Fruit fly (Drosophila melanogaster) whole organism, embryonic: ENCODE results near the gene salm.

ENCODE experiments used
- B-H2 ChIP-seq: fragments of 200-800 bp; sonication (Bioruptor generic); optimal IDR thresholded peaks from 2 replicates; lab custom pipeline; 2018; ENCODE audit warnings: missing biosample characterization, mild to moderate bottlenecking, missing genetic modification characterization
- CG11085 ChIP-seq: fragments of 200-800 bp; sonication (Bioruptor generic); IDR thresholded peaks from 2 replicates; pipeline ENCODE4 v1.3.6; 2022; ENCODE audit warnings: missing biosample characterization, missing genetic modification characterization
- CG12299 ChIP-seq: fragments of 200-800 bp; sonication (Bioruptor generic); optimal IDR thresholded peaks from 2 replicates; lab custom pipeline; 2018; ENCODE audit warnings: missing biosample characterization, mild to moderate bottlenecking, missing genetic modification characterization
- CG12391 ChIP-seq: fragments of 200-800 bp; sonication (Bioruptor generic); optimal IDR thresholded peaks from 3 replicates; lab custom pipeline; 2018; ENCODE audit warnings: missing biosample characterization, mild to moderate bottlenecking, missing genetic modification characterization, moderate library complexity
- CG14441 ChIP-seq: fragments of 200-800 bp; sonication (Bioruptor generic); IDR thresholded peaks from 2 replicates; pipeline ENCODE4 v1.3.6; 2022; ENCODE audit warnings: missing biosample characterization, missing genetic modification characterization
- CG15601 ChIP-seq: fragments of 200-800 bp; sonication (Bioruptor generic); optimal IDR thresholded peaks from 3 replicates; lab custom pipeline; 2019; ENCODE audit warnings: missing biosample characterization, mild to moderate bottlenecking, missing genetic modification characterization, moderate library complexity
- CG16815 ChIP-seq: fragments of 200-800 bp; sonication (Bioruptor generic); optimal IDR thresholded peaks from 3 replicates; lab custom pipeline; 2017; ENCODE audit warnings: missing biosample characterization, mild to moderate bottlenecking, missing genetic modification characterization
- CG30403 ChIP-seq: fragments of 200-800 bp; sonication (Bioruptor generic); optimal IDR thresholded peaks from 3 replicates; lab custom pipeline; 2016; ENCODE audit warnings: missing biosample characterization, missing genetic modification characterization
- CG4730 ChIP-seq: fragments of 200-800 bp; sonication (Bioruptor generic); IDR thresholded peaks from 2 replicates; pipeline ENCODE4 v1.3.6; 2022; ENCODE audit warnings: missing biosample characterization, missing genetic modification characterization
- CG5953 ChIP-seq: fragments of 200-800 bp; sonication (Bioruptor generic); IDR thresholded peaks from 2 replicates; pipeline ENCODE4 v1.3.6; 2022; ENCODE audit warnings: missing biosample characterization, missing genetic modification characterization
- CG7786 ChIP-seq: fragments of 200-800 bp; sonication (Bioruptor generic); optimal IDR thresholded peaks from 2 replicates; lab custom pipeline; 2016; ENCODE audit warnings: missing biosample characterization, missing genetic modification characterization
- CG8089 ChIP-seq: fragments of 200-800 bp; sonication (Bioruptor generic); optimal IDR thresholded peaks from 3 replicates; lab custom pipeline; 2016; ENCODE audit warnings: missing biosample characterization, missing genetic modification characterization
- CG8388 ChIP-seq: fragments of 200-800 bp; sonication (Bioruptor generic); optimal IDR thresholded peaks from 2 replicates; lab custom pipeline; 2019; ENCODE audit warnings: missing biosample characterization, mild to moderate bottlenecking, missing genetic modification characterization, moderate library complexity
- Camta ChIP-seq: fragments of 200-800 bp; sonication (Bioruptor generic); optimal IDR thresholded peaks from 2 replicates; lab custom pipeline; 2016; ENCODE audit warnings: missing biosample characterization, missing genetic modification characterization
- D19B ChIP-seq: fragments of 200-800 bp; sonication (Bioruptor generic); optimal IDR thresholded peaks from 2 replicates; lab custom pipeline; 2017; ENCODE audit warnings: missing biosample characterization, mild to moderate bottlenecking, missing genetic modification characterization
- Dll ChIP-seq: fragments of 200-800 bp; sonication (Bioruptor generic); IDR thresholded peaks from 4 replicates; pipeline ENCODE4 v1.3.6; 2022; ENCODE audit warnings: missing biosample characterization, missing genetic modification characterization; ENCODE audit not compliant: partially characterized antibody
- Doc3 ChIP-seq: fragments of 200-800 bp; sonication (Bioruptor generic); IDR thresholded peaks from 3 replicates; pipeline ENCODE4 v1.3.6; 2022; ENCODE audit warnings: missing biosample characterization, missing genetic modification characterization; ENCODE audit not compliant: partially characterized antibody
- Drgx ChIP-seq: fragments of 200-800 bp; sonication (Bioruptor generic); IDR thresholded peaks from 2 replicates; pipeline ENCODE4 v1.3.6; 2022; ENCODE audit warnings: missing biosample characterization, missing genetic modification characterization
- Hmx ChIP-seq: fragments of 200-800 bp; sonication (Bioruptor generic); optimal IDR thresholded peaks from 2 replicates; lab custom pipeline; 2016; ENCODE audit warnings: missing biosample characterization, missing genetic modification characterization
- Lim3 ChIP-seq: fragments of 200-800 bp; sonication (Bioruptor generic); IDR thresholded peaks from 2 replicates; pipeline ENCODE4 v1.3.6; 2022; ENCODE audit warnings: missing biosample characterization, missing genetic modification characterization
- NC2α ChIP-seq: fragments of 200-800 bp; sonication (Bioruptor generic); optimal IDR thresholded peaks from 2 replicates; lab custom pipeline; 2016; ENCODE audit warnings: missing biosample characterization, missing genetic modification characterization
- Neu2 ChIP-seq: fragments of 200-800 bp; sonication (Bioruptor generic); optimal IDR thresholded peaks from 3 replicates; lab custom pipeline; 2016; ENCODE audit warnings: missing biosample characterization, missing genetic modification characterization, borderline replicate concordance
- Opbp ChIP-seq: fragments of 200-800 bp; sonication (Bioruptor generic); IDR thresholded peaks from 3 replicates; pipeline ENCODE4 v1.3.6; 2022; ENCODE audit warnings: missing biosample characterization, missing genetic modification characterization; ENCODE audit not compliant: partially characterized antibody
- PHDP ChIP-seq: fragments of 200-800 bp; sonication (Bioruptor generic); optimal IDR thresholded peaks from 3 replicates; lab custom pipeline; 2018; ENCODE audit warnings: missing biosample characterization, mild to moderate bottlenecking, missing genetic modification characterization, moderate library complexity
- Rx ChIP-seq: fragments of 200-800 bp; sonication (Bioruptor generic); IDR thresholded peaks from 2 replicates; pipeline ENCODE4 v1.3.6; 2022; ENCODE audit warnings: missing biosample characterization, missing genetic modification characterization
- Xbp1 ChIP-seq: fragments of 200-800 bp; sonication (Bioruptor generic); optimal IDR thresholded peaks from 3 replicates; lab custom pipeline; 2016; ENCODE audit warnings: missing biosample characterization, mild to moderate bottlenecking, missing genetic modification characterization
- aop ChIP-seq: fragments of 200-800 bp; sonication (Bioruptor generic); IDR thresholded peaks from 2 replicates; pipeline ENCODE4 v1.3.6; 2022; ENCODE audit warnings: missing biosample characterization, missing genetic modification characterization
- bsh ChIP-seq, 2 experiments: fragments of 200-800 bp; sonication (Bioruptor generic); optimal IDR thresholded peaks; 2 replicates each; lab custom pipeline; 2017 to 2018; ENCODE audit warnings: mild to moderate bottlenecking in 2 of 2, missing biosample characterization in 2 of 2, missing genetic modification characterization in 2 of 2, moderate library complexity in 1 of 2
- chinmo ChIP-seq: fragments of 200-800 bp; sonication (Bioruptor generic); IDR thresholded peaks from 4 replicates; pipeline ENCODE4 v1.3.6; 2022; ENCODE audit warnings: missing biosample characterization, missing genetic modification characterization; ENCODE audit not compliant: partially characterized antibody
- eyg ChIP-seq: fragments of 200-800 bp; sonication (Bioruptor generic); optimal IDR thresholded peaks from 3 replicates; lab custom pipeline; 2016; ENCODE audit warnings: missing biosample characterization, missing genetic modification characterization
- gro ChIP-seq: fragments of 200-800 bp; sonication (Bioruptor generic); optimal IDR thresholded peaks from 2 replicates; lab custom pipeline; 2016; ENCODE audit warnings: missing biosample characterization, missing genetic modification characterization
- gsb-n ChIP-seq: fragments of 200-800 bp; sonication (Bioruptor generic); optimal IDR thresholded peaks from 3 replicates; lab custom pipeline; 2018; ENCODE audit warnings: missing biosample characterization, mild to moderate bottlenecking, missing genetic modification characterization
- ham ChIP-seq: fragments of 200-800 bp; sonication (Bioruptor generic); IDR thresholded peaks from 2 replicates; pipeline ENCODE4 v1.3.6; 2022; ENCODE audit warnings: missing biosample characterization, missing genetic modification characterization
- kni ChIP-seq: fragments of 200-800 bp; sonication (Bioruptor generic); optimal IDR thresholded peaks from 3 replicates; lab custom pipeline; 2017; ENCODE audit warnings: mild to moderate bottlenecking, missing biosample characterization, missing genetic modification reagents, missing genetic modification characterization
- lab ChIP-seq: fragments of 200-800 bp; sonication (Bioruptor generic); optimal IDR thresholded peaks from 3 replicates; lab custom pipeline; 2017; ENCODE audit warnings: missing biosample characterization, missing genetic modification characterization, mild to moderate bottlenecking, moderate library complexity, missing genetic modification reagents
- lmd ChIP-seq: fragments of 200-800 bp; sonication (Bioruptor generic); IDR thresholded peaks from 2 replicates; pipeline ENCODE4 v1.3.6; 2022; ENCODE audit warnings: missing biosample characterization, missing genetic modification characterization
- nerfin-2 ChIP-seq: fragments of 200-800 bp; sonication (Bioruptor generic); IDR thresholded peaks from 2 replicates; pipeline ENCODE4 v1.3.6; 2022; ENCODE audit warnings: missing biosample characterization, missing genetic modification characterization; ENCODE audit not compliant: partially characterized antibody
- nom ChIP-seq: fragments of 200-800 bp; sonication (Bioruptor generic); optimal IDR thresholded peaks from 2 replicates; lab custom pipeline; 2017; ENCODE audit warnings: missing biosample characterization, missing genetic modification characterization, mild to moderate bottlenecking, moderate library complexity, missing genetic modification reagents
- prd ChIP-seq, 3 experiments: fragments of >200 bp in 2 of 3; fragments of 200-800 bp in 1 of 3; sonication (Bioruptor generic) in 1 of 3; optimal IDR thresholded peaks in 2 of 3; IDR thresholded peaks in 1 of 3; 2 replicates in 2 of 3; 3 replicates in 1 of 3; pipeline versions ENCODE4 v1.3.6 to Lab custom; 2017 to 2022; ENCODE audit warnings: missing biosample characterization in 1 of 3, missing genetic modification characterization in 1 of 3
- pzg ChIP-seq: fragments of 200-800 bp; sonication (Bioruptor generic); optimal IDR thresholded peaks from 3 replicates; lab custom pipeline; 2018; ENCODE audit warnings: missing biosample characterization, mild to moderate bottlenecking, missing genetic modification characterization, moderate library complexity
- sd ChIP-seq: fragments of 200-800 bp; sonication (Bioruptor generic); optimal IDR thresholded peaks from 3 replicates; lab custom pipeline; 2018; ENCODE audit warnings: missing biosample characterization, mild to moderate bottlenecking, missing genetic modification characterization, moderate library complexity
- sens ChIP-seq: fragments of 200-800 bp; sonication (Bioruptor generic); peaks from one replicate; lab custom pipeline; 2016; ENCODE audit warnings: missing biosample characterization, missing genetic modification characterization
- shn ChIP-seq: fragments of 200-800 bp; sonication (Bioruptor generic); optimal IDR thresholded peaks from 3 replicates; lab custom pipeline; 2016; ENCODE audit warnings: missing biosample characterization, missing genetic modification characterization
- sob ChIP-seq: fragments of 200-800 bp; sonication (Bioruptor generic); IDR thresholded peaks from 2 replicates; pipeline ENCODE4 v1.3.6; 2022; ENCODE audit warnings: missing biosample characterization, missing genetic modification characterization
- vfl ChIP-seq: fragments of 200-800 bp; sonication (Bioruptor generic); optimal IDR thresholded peaks from 2 replicates; lab custom pipeline; 2016; ENCODE audit warnings: missing biosample characterization, missing genetic modification characterization
- vvl ChIP-seq: fragments of 200-800 bp; sonication (Bioruptor generic); IDR thresholded peaks from 2 replicates; pipeline ENCODE4 v1.3.6; 2022; ENCODE audit warnings: missing biosample characterization, missing genetic modification characterization
- zf30C ChIP-seq: fragments of 200-800 bp; sonication (Bioruptor generic); optimal IDR thresholded peaks from 3 replicates; lab custom pipeline; 2018; ENCODE audit warnings: missing biosample characterization, mild to moderate bottlenecking, missing genetic modification characterization
- zfh1 ChIP-seq: fragments of 200-800 bp; sonication (Bioruptor generic); IDR thresholded peaks from 3 replicates; pipeline ENCODE4 v1.3.6; 2022; ENCODE audit warnings: missing biosample characterization, missing genetic modification characterization

The salm gene

dm6 chr2L:11386379-11387017 lies 58.9 kb downstream of the salm start:
- TF ChIP-seq zfh1 (GFP tag; lab: Robert Waterston, UW) (0 out of 3 replicates have a peak, but pooled peaks have one; percentile 8), Dll (no peak), bsh (GFP tag; optimal IDR thresholded peaks at IDR 0.05; lab: Kevin White, UChicago) (peak in 1 of 2 experiments; percentile 20), Drgx (GFP tag; lab: Robert Waterston, UW) (peak; percentile 38; the same call in 1 of the 2 replicates), nom (GFP tag; lab: Kevin White, UChicago) (peak; percentile 32), CG8089 (no peak), sens (GFP tag; lab: Kevin White, UChicago) (peak; percentile 76)
- TF ChIP-seq, all 482 proteins: peak for 5

- TF ChIP-seq zf30C (GFP tag; lab: Kevin White, UChicago) (no peak), CG8388 (GFP tag; lab: Kevin White, UChicago) (peak; percentile 22), D19B (GFP tag; lab: Kevin White, UChicago) (no peak), nerfin-2 (GFP tag; lab: Robert Waterston, UW) (no peak), NC2α (GFP tag; lab: Kevin White, UChicago) (no peak), Rx (GFP tag; lab: Robert Waterston, UW) (no peak), chinmo (GFP tag; lab: Robert Waterston, UW) (no peak), Neu2 (GFP tag; lab: Kevin White, UChicago) (no peak), Camta (no peak), shn (GFP tag; lab: Kevin White, UChicago) (no peak), prd (optimal IDR thresholded peaks at IDR 0.05; lab: Kevin White, UChicago) (no peak), prd (GFP tag; IDR thresholded peaks at IDR 0.05; lab: Robert Waterston, UW) (peak; percentile 73; the same call in 2 of the 3 replicates), CG14441 (GFP tag; lab: Robert Waterston, UW) (no peak), CG7786 (GFP tag; lab: Kevin White, UChicago) (no peak), kni (GFP tag; lab: Kevin White, UChicago) (no peak), CG16815 (peak; percentile 18), lab (GFP tag; lab: Kevin White, UChicago) (no peak), Doc3 (GFP tag; lab: Robert Waterston, UW) (no peak), Opbp (GFP tag; lab: Robert Waterston, UW) (no peak), CG4730 (GFP tag; lab: Robert Waterston, UW) (no peak), sob (no peak), B-H2 (GFP tag; lab: Kevin White, UChicago) (no peak), sd (tag; lab: Kevin White, UChicago) (no peak), CG11085 (no peak), vfl (GFP tag; lab: Kevin White, UChicago) (no peak), eyg (no peak), Xbp1 (GFP tag; lab: Kevin White, UChicago) (no peak), CG5953 (GFP tag; lab: Robert Waterston, UW) (peak; percentile 39; the same call in 1 of the 2 replicates), aop (GFP tag; lab: Robert Waterston, UW) (no peak), lmd (GFP tag; lab: Robert Waterston, UW) (peak; percentile 42; the same call in 1 of the 2 replicates), CG15601 (tag; lab: Kevin White, UChicago) (no peak), gsb-n (tag; lab: Kevin White, UChicago) (no peak), CG12391 (tag; lab: Kevin White, UChicago) (peak; percentile 28), Hmx (GFP tag; lab: Kevin White, UChicago) (no peak), PHDP (tag; lab: Kevin White, UChicago) (no peak), Lim3 (no peak), gro (no peak), pzg (no peak), CG30403 (GFP tag; lab: Kevin White, UChicago) (no peak), vvl (GFP tag; lab: Robert Waterston, UW) (peak; percentile 12; the same call in 1 of the 2 replicates), ham (GFP tag; lab: Robert Waterston, UW) (no peak), nom (GFP tag; lab: Kevin White, UChicago) (no peak), CG12299 (tag; lab: Kevin White, UChicago) (no peak)
These were observed 60.7 kb downstream of the salm start for dm6 chr2L:11384747-11385146.
